Worm (Caenorhabditis elegans) whole organism, L4 larva: ENCODE data around the gene cutl-11.

ENCODE experiments used
- D1046.2 ChIP-seq: fragments of 200-800 bp; sonication (Bioruptor generic); IDR thresholded peaks from 2 replicates; pipeline ENCODE4 v1.3.6; 2022; ENCODE audit warnings: missing genetic modification characterization, missing compliant biosample characterization
- R02D3.7 ChIP-seq: fragments of 150-350 bp; sonication (generic microtip); optimal IDR thresholded peaks from 3 replicates; lab custom pipeline; 2014; ENCODE audit warnings: missing biosample characterization, missing genetic modification characterization
- Y105C5A.15 ChIP-seq: fragments of 200-800 bp; sonication (Bioruptor generic); IDR thresholded peaks from 2 replicates; pipeline ENCODE4 v1.3.6; 2022; ENCODE audit warnings: missing genetic modification characterization, missing compliant biosample characterization
- aha-1 ChIP-seq: fragments of 150-350 bp; peaks from one replicate; lab custom pipeline; 2014; ENCODE audit warnings: missing biosample characterization, missing genetic modification characterization
- aly-2 ChIP-seq: sonication (generic microtip); optimal IDR thresholded peaks from 2 replicates; lab custom pipeline; 2018; ENCODE audit warnings: missing biosample characterization, missing genetic modification characterization
- ama-1 ChIP-seq: fragments of 150-350 bp; optimal IDR thresholded peaks from 2 replicates; lab custom pipeline; 2014; ENCODE audit warnings: inconsistent platforms, mixed read lengths
- ceh-20 ChIP-seq: fragments of 200-800 bp; sonication (Bioruptor generic); IDR thresholded peaks from 2 replicates; pipeline ENCODE4 v1.3.6; 2022; ENCODE audit warnings: missing genetic modification reagents, missing genetic modification characterization, missing compliant biosample characterization
- ceh-28 ChIP-seq: fragments of 150-350 bp; optimal IDR thresholded peaks from 2 replicates; lab custom pipeline; 2014; ENCODE audit warnings: missing biosample characterization, missing genetic modification reagents, missing genetic modification characterization
- ceh-32 ChIP-seq: sonication (generic microtip); optimal IDR thresholded peaks from 2 replicates; lab custom pipeline; 2016; ENCODE audit warnings: mild to moderate bottlenecking, missing genetic modification characterization, missing compliant biosample characterization; ENCODE audit not compliant: poor library complexity
- ceh-82 ChIP-seq: sonication (generic microtip); optimal IDR thresholded peaks from 2 replicates; lab custom pipeline; 2017; ENCODE audit warnings: missing biosample characterization, missing genetic modification characterization
- ces-1 ChIP-seq: fragments of 150-350 bp; sonication (generic microtip); optimal IDR thresholded peaks from 4 replicates; lab custom pipeline; 2014; ENCODE audit warnings: missing biosample characterization, missing genetic modification reagents, missing genetic modification characterization
- daf-16 ChIP-seq, 3 experiments: sonication (generic microtip); optimal IDR thresholded peaks; 2 replicates each; lab custom pipeline; 2016 to 2017; ENCODE audit warnings: missing genetic modification characterization in 3 of 3, missing genetic modification reagents in 3 of 3, mild to moderate bottlenecking in 2 of 3, missing compliant biosample characterization in 2 of 3, missing biosample characterization in 1 of 3, moderate library complexity in 1 of 3
- daf-8 ChIP-seq: fragments of 200-800 bp; sonication (Bioruptor generic); IDR thresholded peaks from 2 replicates; pipeline ENCODE4 v1.3.6; 2022; ENCODE audit warnings: missing genetic modification characterization, missing compliant biosample characterization
- dmd-6 ChIP-seq: fragments of 200-800 bp; sonication (Bioruptor generic); IDR thresholded peaks from 2 replicates; pipeline ENCODE4 v1.3.6; 2022; ENCODE audit warnings: missing genetic modification reagents, missing genetic modification characterization, missing compliant biosample characterization
- dpl-1 ChIP-seq: fragments of 150-350 bp; optimal IDR thresholded peaks from 2 replicates; lab custom pipeline; 2014; ENCODE audit warnings: missing biosample characterization, missing genetic modification reagents, missing genetic modification characterization
- dve-1 ChIP-seq: sonication (generic microtip); optimal IDR thresholded peaks from 2 replicates; lab custom pipeline; 2017; ENCODE audit warnings: antibody characterized with exemption, mild to moderate bottlenecking, missing genetic modification characterization, missing compliant biosample characterization; ENCODE audit not compliant: insufficient read depth
- hlh-30 ChIP-seq: sonication (generic microtip); optimal IDR thresholded peaks from 2 replicates; lab custom pipeline; 2017; ENCODE audit warnings: antibody characterized with exemption, mild to moderate bottlenecking, missing genetic modification characterization, missing compliant biosample characterization; ENCODE audit not compliant: insufficient read depth
- jun-1 ChIP-seq: fragments of 150-350 bp; optimal IDR thresholded peaks from 2 replicates; lab custom pipeline; 2014; ENCODE audit warnings: missing biosample characterization, missing genetic modification reagents, missing genetic modification characterization
- mes-2 ChIP-seq: sonication (generic microtip); optimal IDR thresholded peaks from 2 replicates; lab custom pipeline; 2016; ENCODE audit warnings: missing genotype, mild to moderate bottlenecking, missing genetic modification characterization, missing compliant biosample characterization; ENCODE audit not compliant: poor library complexity, severe bottlenecking
- mxl-3 ChIP-seq: fragments of 200-800 bp; sonication (Bioruptor generic); optimal IDR thresholded peaks from 2 replicates; lab custom pipeline; 2018; ENCODE audit warnings: mild to moderate bottlenecking, missing genetic modification characterization, missing compliant biosample characterization
- nhr-28 ChIP-seq: fragments of 150-350 bp; optimal IDR thresholded peaks from 2 replicates; lab custom pipeline; 2014; ENCODE audit warnings: missing biosample characterization, missing genetic modification characterization
- nhr-42 ChIP-seq: fragments of 200-800 bp; sonication (Bioruptor generic); IDR thresholded peaks from 2 replicates; pipeline ENCODE4 v1.3.6; 2022; ENCODE audit warnings: missing genetic modification characterization, missing compliant biosample characterization
- nhr-48 ChIP-seq: sonication (generic microtip); optimal IDR thresholded peaks from 2 replicates; lab custom pipeline; 2016; ENCODE audit warnings: mild to moderate bottlenecking, missing genetic modification characterization, missing compliant biosample characterization
- pha-4 ChIP-seq, 2 experiments: fragments of 150-350 bp in 1 of 2; fragments of 200-800 bp in 1 of 2; sonication (Bioruptor generic) in 1 of 2; IDR thresholded peaks in 1 of 2; optimal IDR thresholded peaks in 1 of 2; 2 replicates each; pipeline versions ENCODE4 v1.3.6 to Lab custom; 2014 to 2022; ENCODE audit warnings: missing genetic modification characterization in 2 of 2, missing genetic modification reagents in 2 of 2, missing biosample characterization in 1 of 2, missing compliant biosample characterization in 1 of 2
- spr-1 ChIP-seq: sonication (generic microtip); optimal IDR thresholded peaks from 2 replicates; lab custom pipeline; 2016; ENCODE audit warnings: mild to moderate bottlenecking, missing genetic modification characterization, missing compliant biosample characterization
- spr-3 ChIP-seq: fragments of 200-800 bp; sonication (Bioruptor generic); optimal IDR thresholded peaks from 2 replicates; lab custom pipeline; 2018; ENCODE audit warnings: mild to moderate bottlenecking, missing genetic modification characterization, missing compliant biosample characterization
- tra-1 ChIP-seq: fragments of 200-800 bp; sonication (Bioruptor generic); IDR thresholded peaks from 2 replicates; pipeline ENCODE4 v1.3.6; 2022; ENCODE audit warnings: missing genetic modification reagents, missing genetic modification characterization, missing compliant biosample characterization
- unc-130 ChIP-seq: sonication (generic microtip); optimal IDR thresholded peaks from 2 replicates; lab custom pipeline; 2016; ENCODE audit warnings: missing genetic modification reagents, missing genetic modification characterization, missing compliant biosample characterization
- unc-62 ChIP-seq, 3 experiments: fragments of 150-350 bp in 1 of 3; sonication (generic microtip); optimal IDR thresholded peaks in 2 of 3; peaks in 1 of 3; 1 replicate in 1 of 3; 2 replicates in 2 of 3; lab custom pipeline; 2014 to 2017; ENCODE audit warnings: missing biosample characterization in 3 of 3, missing genetic modification characterization in 3 of 3, missing genetic modification reagents in 3 of 3, missing genotype in 1 of 3
- vab-7 ChIP-seq: fragments of 200-800 bp; sonication (Bioruptor generic); IDR thresholded peaks from 2 replicates; pipeline ENCODE4 v1.3.6; 2022; ENCODE audit warnings: missing genetic modification reagents, missing genetic modification characterization, missing compliant biosample characterization
- zfp-2 ChIP-seq: sonication (generic microtip); optimal IDR thresholded peaks from 2 replicates; lab custom pipeline; 2016; ENCODE audit warnings: mild to moderate bottlenecking, missing genetic modification characterization, missing compliant biosample characterization
- zfp-3 ChIP-seq: fragments of 200-800 bp; sonication (Bioruptor generic); conservative IDR thresholded peaks from 2 replicates; pipeline ENCODE4 v1.3.6; 2022; ENCODE audit warnings: missing genetic modification reagents, missing genetic modification characterization, missing compliant biosample characterization
- ztf-11 ChIP-seq: fragments of 150-350 bp; optimal IDR thresholded peaks from 2 replicates; lab custom pipeline; 2014; ENCODE audit warnings: missing biosample characterization, missing genetic modification characterization

Gene cutl-11

DNA sequence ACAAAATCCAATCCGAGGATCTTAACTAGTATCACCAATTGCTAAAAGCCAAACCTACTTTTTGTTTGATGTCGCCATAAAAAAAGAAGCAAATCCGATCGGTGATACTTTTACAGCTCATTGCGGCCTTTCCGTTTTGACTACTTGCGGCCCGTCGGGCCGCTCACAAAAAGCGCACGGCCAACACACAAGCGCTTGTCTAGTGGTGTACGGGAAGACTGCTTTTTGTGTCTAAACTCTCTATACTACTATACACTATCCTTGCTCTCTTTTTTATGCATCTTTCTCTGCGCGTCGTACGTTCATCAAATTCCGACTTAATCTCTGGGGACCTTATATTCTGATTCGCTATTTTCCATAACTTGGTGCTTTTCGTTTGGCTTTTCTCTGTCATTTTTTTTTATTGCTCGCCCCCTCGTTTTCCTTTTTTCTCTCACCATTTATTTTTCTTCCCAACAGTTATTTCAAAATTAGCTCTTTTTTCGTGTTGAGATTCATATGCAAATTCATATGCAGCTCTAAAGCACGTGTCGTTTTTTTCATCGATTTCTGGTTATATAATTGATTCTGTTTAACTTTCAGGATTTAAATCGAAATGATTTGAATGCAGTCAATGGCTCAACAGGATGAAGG lies 16.0 kb upstream of the cutl-11 start, which contains the start of gene noca-2 (continued):
- no peak for TF ChIP-seq R02D3.7 (tag; lab: Kevin White, UChicago)
- TF ChIP-seq zfp-2 (tag; lab: Kevin White, UChicago) = no peak
- no peak for TF ChIP-seq ztf-11 (tag; lab: Kevin White, UChicago)
- TF ChIP-seq Y105C5A.15 (GFP tag; lab: Robert Waterston, UW) = no peak
- TF ChIP-seq spr-3 (GFP tag; lab: Kevin White, UChicago) = no peak
- peak; percentile 45 for TF ChIP-seq aha-1 (tag; lab: Kevin White, UChicago)
- no peak for TF ChIP-seq spr-1 (tag; lab: Kevin White, UChicago)

- TF ChIP-seq aha-1 (tag; lab: Kevin White, UChicago) (peak; percentile 61), jun-1 (tag; lab: Kevin White, UChicago) (no peak)
These were observed 14.9 kb upstream of the cutl-11 start for ce11 chrX:11665522-11666017.

- no peak for TF ChIP-seq mxl-3
- peak; percentile 9 for TF ChIP-seq mes-2 (tag; lab: Kevin White, UChicago)
- TF ChIP-seq unc-130 (GFP tag; lab: Kevin White, UChicago) = no peak
- peak; percentile 53 for TF ChIP-seq aha-1 (tag; lab: Kevin White, UChicago)
- no peak for TF ChIP-seq nhr-42 (GFP tag; lab: Robert Waterston, UW)
- TF ChIP-seq R02D3.7 (tag; lab: Kevin White, UChicago) = no peak
- no peak for TF ChIP-seq pha-4 (GFP tag; IDR thresholded peaks at IDR 0.05; lab: Robert Waterston, UW)
- peak; percentile 62 for TF ChIP-seq pha-4 (tag; optimal IDR thresholded peaks at IDR 0.05; lab: Kevin White, UChicago)
- TF ChIP-seq ztf-11 (tag; lab: Kevin White, UChicago) = no peak
- TF ChIP-seq ama-1 (lab: Kevin White, UChicago) = no peak
- no peak for TF ChIP-seq daf-8 (GFP tag; lab: Robert Waterston, UW)
- TF ChIP-seq ceh-82 = no peak
- no peak for TF ChIP-seq vab-7 (GFP tag; lab: Robert Waterston, UW)
- TF ChIP-seq daf-16 (GFP tag; optimal IDR thresholded peaks at IDR 0.05; lab: Kevin White, UChicago) = no peak
- TF ChIP-seq daf-16 (tag; optimal IDR thresholded peaks at IDR 0.05; lab: Kevin White, UChicago) = peak; percentile 52
- no peak for TF ChIP-seq ceh-32 (tag; lab: Kevin White, UChicago)
- TF ChIP-seq aly-2 (tag; lab: Kevin White, UChicago) = no peak
- no peak for TF ChIP-seq nhr-48 (tag; lab: Kevin White, UChicago)
- TF ChIP-seq jun-1 (tag; lab: Kevin White, UChicago) = no peak
- no peak for TF ChIP-seq ces-1 (GFP tag; lab: Kevin White, UChicago)
- peak; percentile 8 for TF ChIP-seq dve-1 (tag; lab: Kevin White, UChicago)
- TF ChIP-seq spr-3 (GFP tag; lab: Kevin White, UChicago) = no peak
- TF ChIP-seq, all 104 proteins: peak for 5
These were observed 13.5 kb upstream of the cutl-11 start for ce11 chrX:11664184-11664583.

DNA sequence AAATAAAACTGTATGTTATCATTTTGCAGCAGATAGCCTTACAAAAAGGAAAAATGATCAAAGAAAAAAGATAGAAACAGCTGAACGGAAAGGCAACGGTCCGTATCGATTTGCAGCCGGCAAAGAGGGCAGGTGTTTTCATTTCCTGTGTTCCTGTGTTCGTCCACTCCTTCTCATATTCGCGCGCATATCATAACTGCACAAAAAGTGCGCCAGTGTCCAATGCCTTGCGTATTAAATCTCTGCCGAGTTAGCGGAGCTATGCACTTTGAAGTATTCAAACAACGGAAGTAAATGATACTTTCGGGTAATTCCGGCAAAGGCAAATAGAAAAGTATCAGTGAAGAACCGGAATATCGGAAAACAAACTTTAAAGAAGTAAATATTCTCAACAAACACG lies 11.9 kb upstream of the cutl-11 start:
- TF ChIP-seq dve-1 (tag; lab: Kevin White, UChicago) (peak; percentile 52), mes-2 (tag; lab: Kevin White, UChicago) (peak; percentile 5), D1046.2 (no peak), dpl-1 (peak; percentile 65), nhr-28 (peak; percentile 9)

ce11 chrX:11662069-11662468 lies 11.4 kb upstream of the cutl-11 start:
- TF ChIP-seq hlh-30 (tag; lab: Kevin White, UChicago) (peak; percentile 86), unc-130 (GFP tag; lab: Kevin White, UChicago) (no peak), zfp-3 (GFP tag; lab: Robert Waterston, UW) (0 out of 2 replicates have a peak, but pooled peaks have one; percentile 36), ceh-20 (GFP tag; lab: Robert Waterston, UW) (peak; percentile 38; the same call in 1 of the 2 replicates), unc-62 (GFP tag; optimal IDR thresholded peaks at IDR 0.05 in 1 of 2; lab: Kevin White, UChicago) (peak in 1 of 2 experiments; percentile 4), unc-62 (tag; optimal IDR thresholded peaks at IDR 0.05; lab: Kevin White, UChicago) (no peak), ceh-28 (tag; lab: Kevin White, UChicago) (no peak), dmd-6 (GFP tag; lab: Robert Waterston, UW) (peak; percentile 30), aha-1 (tag; lab: Kevin White, UChicago) (peak; percentile 37), mxl-3 (peak; percentile 11), tra-1 (GFP tag; lab: Robert Waterston, UW) (0 out of 2 replicates have a peak, but pooled peaks have one; percentile 9)
